Worm (Caenorhabditis elegans) whole organism, L1 larva: ENCODE measurements around the gene nspd-2.

Experiments used
- C16A3.4 ChIP-seq: fragments of 150-350 bp; optimal IDR thresholded peaks from 2 replicates; lab custom pipeline; 2014; ENCODE audit warnings: missing biosample characterization, missing genetic modification characterization
- F16B12.6 ChIP-seq: fragments of 150-350 bp; optimal IDR thresholded peaks from 2 replicates; lab custom pipeline; 2014; ENCODE audit warnings: missing biosample characterization, missing genetic modification characterization
- Y116A8C.19 ChIP-seq: sonication (generic microtip); optimal IDR thresholded peaks from 2 replicates; lab custom pipeline; 2016; ENCODE audit warnings: missing compliant biosample characterization, missing genetic modification characterization, borderline replicate concordance
- blmp-1 ChIP-seq: fragments of 150-350 bp; optimal IDR thresholded peaks from 2 replicates; lab custom pipeline; 2014; ENCODE audit warnings: missing biosample characterization, missing genetic modification characterization
- ceh-63 ChIP-seq: fragments of 200-800 bp; sonication (Bioruptor generic); optimal IDR thresholded peaks from 2 replicates; lab custom pipeline; 2018; ENCODE audit warnings: mild to moderate bottlenecking, missing genetic modification characterization, missing compliant biosample characterization
- ceh-8 ChIP-seq: fragments of 200-800 bp; sonication (Bioruptor generic); optimal IDR thresholded peaks from 2 replicates; lab custom pipeline; 2018; ENCODE audit warnings: mild to moderate bottlenecking, missing genetic modification characterization, moderate library complexity, missing compliant biosample characterization
- ceh-88 ChIP-seq: fragments of 200-800 bp; sonication (Bioruptor generic); IDR thresholded peaks from 2 replicates; pipeline ENCODE4 v1.3.6; 2022; ENCODE audit warnings: missing genetic modification characterization, missing compliant biosample characterization
- ces-1 ChIP-seq: fragments of 150-350 bp; optimal IDR thresholded peaks from 2 replicates; lab custom pipeline; 2014; ENCODE audit warnings: missing biosample characterization, missing genetic modification reagents, missing genetic modification characterization
- dsc-1 ChIP-seq: sonication (generic microtip); optimal IDR thresholded peaks from 2 replicates; lab custom pipeline; 2016; ENCODE audit warnings: mild to moderate bottlenecking, missing genetic modification characterization, missing compliant biosample characterization
- efl-1 ChIP-seq, 4 experiments: fragments of 150-350 bp; optimal IDR thresholded peaks in 3 of 4; peaks in 1 of 4; 1 replicate in 1 of 4; 2 replicates in 3 of 4; lab custom pipeline; 2014; ENCODE audit warnings: missing biosample characterization in 2 of 4, missing genetic modification characterization in 2 of 4, missing genetic modification reagents in 2 of 4
- egl-13 ChIP-seq: sonication (generic microtip); optimal IDR thresholded peaks from 2 replicates; lab custom pipeline; 2016; ENCODE audit warnings: missing genotype, missing genetic modification reagents, missing genetic modification characterization, missing compliant biosample characterization
- egl-27 ChIP-seq, 2 experiments: fragments of 150-350 bp in 1 of 2; sonication (generic microtip); optimal IDR thresholded peaks; 3 replicates each; lab custom pipeline; 2017 to 2018; ENCODE audit warnings: missing biosample characterization in 2 of 2, missing genetic modification characterization in 2 of 2, missing genetic modification reagents in 2 of 2
- elt-2 ChIP-seq: sonication (generic microtip); optimal IDR thresholded peaks from 2 replicates; lab custom pipeline; 2016; ENCODE audit warnings: missing genetic modification characterization, mild to moderate bottlenecking, inconsistent platforms, missing compliant biosample characterization, missing genetic modification reagents
- elt-3 ChIP-seq, 6 experiments: fragments of 150-350 bp in 1 of 6; sonication (generic microtip); optimal IDR thresholded peaks; 2 replicates each; lab custom pipeline; 2017 to 2018; ENCODE audit warnings: missing biosample characterization in 6 of 6, missing genetic modification characterization in 6 of 6, inconsistent platforms in 1 of 6
- ets-5 ChIP-seq: fragments of 200-800 bp; sonication (Bioruptor generic); IDR thresholded peaks from 2 replicates; pipeline ENCODE4 v1.3.6; 2022; ENCODE audit warnings: missing genetic modification characterization, missing compliant biosample characterization
- fkh-10 ChIP-seq: sonication (generic microtip); optimal IDR thresholded peaks from 2 replicates; lab custom pipeline; 2017; ENCODE audit warnings: missing biosample characterization, missing genetic modification reagents, missing genetic modification characterization
- fkh-8 ChIP-seq: sonication (generic microtip); optimal IDR thresholded peaks from 2 replicates; lab custom pipeline; 2016; ENCODE audit warnings: mild to moderate bottlenecking, missing genetic modification characterization, missing compliant biosample characterization
- hlh-17 ChIP-seq: fragments of 200-800 bp; sonication (Bioruptor generic); optimal IDR thresholded peaks from 2 replicates; lab custom pipeline; 2018; ENCODE audit warnings: missing genetic modification characterization, mild to moderate bottlenecking, missing compliant biosample characterization, moderate library complexity, borderline replicate concordance
- lin-14 ChIP-seq: fragments of 200-800 bp; sonication (Bioruptor generic); optimal IDR thresholded peaks from 2 replicates; lab custom pipeline; 2018; ENCODE audit warnings: mild to moderate bottlenecking, missing genetic modification characterization, moderate library complexity, missing compliant biosample characterization
- lin-15B ChIP-seq: fragments of 150-350 bp; sonication (generic microtip); optimal IDR thresholded peaks from 3 replicates; lab custom pipeline; 2014; ENCODE audit warnings: missing biosample characterization, missing genetic modification characterization
- lin-35 ChIP-seq, 2 experiments: fragments of 150-350 bp; optimal IDR thresholded peaks; 2 replicates each; lab custom pipeline; 2014; ENCODE audit warnings: missing biosample characterization in 2 of 2, missing genetic modification characterization in 2 of 2, missing genetic modification reagents in 2 of 2
- lir-3 ChIP-seq: sonication (generic microtip); optimal IDR thresholded peaks from 2 replicates; lab custom pipeline; 2016; ENCODE audit warnings: mild to moderate bottlenecking, missing genetic modification characterization, moderate library complexity, missing compliant biosample characterization; ENCODE audit not compliant: poor library complexity
- lsy-2 ChIP-seq, 2 experiments: fragments of 150-350 bp; optimal IDR thresholded peaks; 2 replicates each; lab custom pipeline; 2014; ENCODE audit warnings: missing biosample characterization in 2 of 2, missing genetic modification characterization in 2 of 2
- mdl-1 ChIP-seq, 2 experiments: fragments of 150-350 bp; optimal IDR thresholded peaks; 2 replicates each; lab custom pipeline; 2014 to 2017; ENCODE audit warnings: missing biosample characterization in 2 of 2, missing genetic modification characterization in 2 of 2, inconsistent platforms in 1 of 2
- mef-2 ChIP-seq: fragments of 150-350 bp; optimal IDR thresholded peaks from 2 replicates; lab custom pipeline; 2014; ENCODE audit warnings: missing biosample characterization, missing genetic modification characterization
- mep-1 ChIP-seq: fragments of 150-350 bp; optimal IDR thresholded peaks from 2 replicates; lab custom pipeline; 2014; ENCODE audit warnings: missing biosample characterization, missing genetic modification characterization
- nhr-12 ChIP-seq: sonication (generic microtip); optimal IDR thresholded peaks from 2 replicates; lab custom pipeline; 2017; ENCODE audit warnings: missing biosample characterization, missing genetic modification characterization
- nhr-19 ChIP-seq: fragments of 200-800 bp; sonication (Bioruptor generic); conservative IDR thresholded peaks from 2 replicates; pipeline ENCODE4 v1.3.6; 2022; ENCODE audit warnings: missing genetic modification characterization, missing compliant biosample characterization
- nhr-20 ChIP-seq: sonication (generic microtip); optimal IDR thresholded peaks from 2 replicates; lab custom pipeline; 2016; ENCODE audit warnings: mild to moderate bottlenecking, missing genetic modification characterization, missing compliant biosample characterization
- nhr-47 ChIP-seq: sonication (generic microtip); optimal IDR thresholded peaks from 2 replicates; lab custom pipeline; 2016; ENCODE audit warnings: mild to moderate bottlenecking, missing genetic modification characterization, moderate library complexity, missing compliant biosample characterization
- nhr-71 ChIP-seq: sonication (generic microtip); optimal IDR thresholded peaks from 2 replicates; lab custom pipeline; 2016; ENCODE audit warnings: mild to moderate bottlenecking, missing genetic modification characterization, moderate library complexity, missing compliant biosample characterization
- nhr-76 ChIP-seq: sonication (generic microtip); optimal IDR thresholded peaks from 2 replicates; lab custom pipeline; 2017; ENCODE audit warnings: missing biosample characterization, missing genetic modification characterization
- nhr-77 ChIP-seq: fragments of 150-350 bp; optimal IDR thresholded peaks from 2 replicates; lab custom pipeline; 2014; ENCODE audit warnings: missing biosample characterization, missing genetic modification characterization
- nhr-85 ChIP-seq: sonication (generic microtip); peaks from one replicate; lab custom pipeline; 2016; ENCODE audit warnings: missing genetic modification characterization, inconsistent platforms, missing compliant biosample characterization
- nhr-90 ChIP-seq: sonication (generic microtip); optimal IDR thresholded peaks from 2 replicates; lab custom pipeline; 2016; ENCODE audit warnings: mild to moderate bottlenecking, missing genetic modification characterization, missing compliant biosample characterization; ENCODE audit not compliant: poor library complexity
- pax-3 ChIP-seq: fragments of 200-800 bp; sonication (Bioruptor generic); optimal IDR thresholded peaks from 2 replicates; lab custom pipeline; 2018; ENCODE audit warnings: mild to moderate bottlenecking, missing genetic modification characterization, moderate library complexity, missing compliant biosample characterization
- pqm-1 ChIP-seq: sonication (generic microtip); optimal IDR thresholded peaks from 3 replicates; lab custom pipeline; 2017; ENCODE audit warnings: missing biosample characterization, missing genetic modification characterization
- snu-23 ChIP-seq: sonication (generic microtip); optimal IDR thresholded peaks from 2 replicates; lab custom pipeline; 2016; ENCODE audit warnings: missing genetic modification characterization, missing compliant biosample characterization
- sox-4 ChIP-seq: sonication (generic microtip); optimal IDR thresholded peaks from 2 replicates; lab custom pipeline; 2016; ENCODE audit warnings: missing genetic modification characterization, missing compliant biosample characterization
- sup-37 ChIP-seq: fragments of 200-800 bp; sonication (Bioruptor generic); optimal IDR thresholded peaks from 2 replicates; lab custom pipeline; 2018; ENCODE audit warnings: mild to moderate bottlenecking, missing genetic modification characterization, missing compliant biosample characterization
- swsn-7 ChIP-seq: sonication (generic microtip); optimal IDR thresholded peaks from 2 replicates; lab custom pipeline; 2016; ENCODE audit warnings: missing genetic modification characterization, missing compliant biosample characterization
- tbx-2 ChIP-seq: sonication (generic microtip); optimal IDR thresholded peaks from 2 replicates; lab custom pipeline; 2016; ENCODE audit warnings: missing genetic modification characterization, missing compliant biosample characterization
- unc-130 ChIP-seq: fragments of 150-350 bp; optimal IDR thresholded peaks from 2 replicates; lab custom pipeline; 2017; ENCODE audit warnings: missing biosample characterization, missing genetic modification characterization, inconsistent platforms
- unc-62 ChIP-seq: fragments of 150-350 bp; optimal IDR thresholded peaks from 2 replicates; lab custom pipeline; 2014; ENCODE audit warnings: missing biosample characterization, missing genetic modification reagents, missing genetic modification characterization
- unc-86 ChIP-seq: sonication (generic microtip); optimal IDR thresholded peaks from 2 replicates; lab custom pipeline; 2016; ENCODE audit warnings: missing genetic modification characterization, missing compliant biosample characterization
- zip-4 ChIP-seq: fragments of 200-800 bp; sonication (Bioruptor generic); optimal IDR thresholded peaks from 2 replicates; lab custom pipeline; 2018; ENCODE audit warnings: mild to moderate bottlenecking, missing genetic modification characterization, moderate library complexity, missing compliant biosample characterization
- ztf-11 ChIP-seq, 2 experiments: sonication (generic microtip); optimal IDR thresholded peaks; 2 replicates each; lab custom pipeline; 2016 to 2017; ENCODE audit warnings: missing genetic modification characterization in 2 of 2, missing biosample characterization in 1 of 2, missing compliant biosample characterization in 1 of 2

The nspd-2 gene

DNA sequence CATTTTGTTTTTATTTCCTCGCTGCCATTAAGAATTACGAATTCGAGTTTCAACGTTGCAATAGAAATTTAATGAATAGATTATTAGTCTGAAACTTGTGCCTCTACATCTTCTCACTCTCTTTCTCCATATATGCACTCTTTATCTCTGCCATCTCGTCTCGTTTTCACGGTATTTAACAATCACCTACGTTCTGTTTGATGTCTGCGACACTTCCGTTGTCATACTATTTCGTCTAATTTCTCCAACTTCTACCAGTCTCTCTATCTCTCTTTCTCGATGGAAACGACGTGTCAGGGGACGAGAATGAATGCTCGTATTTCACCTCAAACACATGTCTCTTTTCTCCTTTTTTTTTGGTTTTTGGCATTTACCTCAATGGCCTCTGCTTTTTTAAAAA lies 30.0 kb downstream of the nspd-2 start (continued):
- TF ChIP-seq fkh-8, result peak; percentile 51
- TF ChIP-seq, all 84 proteins: peak for 26

DNA sequence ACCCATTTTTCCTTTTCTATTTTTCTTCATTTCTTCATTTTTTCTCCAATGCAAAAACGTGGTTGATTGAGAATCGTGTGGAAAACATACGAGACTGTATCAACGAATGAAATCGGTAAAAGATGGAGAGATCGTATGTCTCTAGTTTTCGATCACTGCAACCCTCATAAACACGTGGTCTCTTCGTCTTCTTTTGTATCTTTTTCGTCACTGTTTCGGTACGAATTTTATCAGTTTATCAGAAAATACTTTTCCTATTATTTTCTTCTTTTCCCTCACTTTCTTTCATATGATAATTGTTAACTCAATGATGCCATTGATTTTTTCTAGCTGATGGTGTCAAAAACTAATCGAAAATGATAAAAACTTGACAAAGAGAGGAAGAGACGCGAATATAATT lies 31.8 kb downstream of the nspd-2 start:
- TF ChIP-seq lsy-2 (tag; optimal IDR thresholded peaks at IDR 0.05; lab: Kevin White, UChicago) (peak in 1 of 2 experiments; percentile 10), mdl-1 (tag; optimal IDR thresholded peaks at IDR 0.05; lab: Kevin White, UChicago) (peak in 1 of 2 experiments; percentile 65), elt-2 (tag; lab: Kevin White, UChicago) (peak; percentile 74), blmp-1 (peak; percentile 89), egl-27 (tag; optimal IDR thresholded peaks at IDR 0.05; lab: Kevin White, UChicago) (no peak), lir-3 (no peak), nhr-12 (tag; lab: Kevin White, UChicago) (no peak), sox-4 (no peak), nhr-85 (tag; lab: Kevin White, UChicago) (peak; percentile 91), efl-1 (optimal IDR thresholded peaks at IDR 0.05; lab: Kevin White, UChicago) (no peak), efl-1 (GFP tag; optimal IDR thresholded peaks at IDR 0.05 in 1 of 2; lab: Kevin White, UChicago) (peak in 1 of 2 experiments; percentile 33), lin-14 (peak; percentile 79), fkh-10 (GFP tag; lab: Kevin White, UChicago) (no peak), unc-86 (tag; lab: Kevin White, UChicago) (no peak), ztf-11 (tag; optimal IDR thresholded peaks at IDR 0.05; lab: Kevin White, UChicago) (no peak), mep-1 (tag; lab: Kevin White, UChicago) (peak; percentile 51), tbx-2 (tag; lab: Kevin White, UChicago) (peak; percentile 31), nhr-90 (tag; lab: Kevin White, UChicago) (peak; percentile 64), nhr-19 (GFP tag; lab: Robert Waterston, UW) (peak; percentile 32), swsn-7 (tag; lab: Kevin White, UChicago) (no peak), hlh-17 (no peak), C16A3.4 (peak; percentile 45), mef-2 (tag; lab: Kevin White, UChicago) (no peak), lin-35 (GFP tag; optimal IDR thresholded peaks at IDR 0.05; lab: Kevin White, UChicago) (peak in 1 of 2 experiments; percentile 71), elt-3 (tag; optimal IDR thresholded peaks at IDR 0.05; lab: Kevin White, UChicago) (peak in 4 of 6 experiments; percentile 26 to 81 (median 74)), nhr-47 (tag; lab: Kevin White, UChicago) (peak; percentile 3), nhr-71 (peak; percentile 71), snu-23 (peak; percentile 61), F16B12.6 (no peak), dsc-1 (tag; lab: Kevin White, UChicago) (no peak), nhr-20 (tag; lab: Kevin White, UChicago) (peak; percentile 94)

DNA sequence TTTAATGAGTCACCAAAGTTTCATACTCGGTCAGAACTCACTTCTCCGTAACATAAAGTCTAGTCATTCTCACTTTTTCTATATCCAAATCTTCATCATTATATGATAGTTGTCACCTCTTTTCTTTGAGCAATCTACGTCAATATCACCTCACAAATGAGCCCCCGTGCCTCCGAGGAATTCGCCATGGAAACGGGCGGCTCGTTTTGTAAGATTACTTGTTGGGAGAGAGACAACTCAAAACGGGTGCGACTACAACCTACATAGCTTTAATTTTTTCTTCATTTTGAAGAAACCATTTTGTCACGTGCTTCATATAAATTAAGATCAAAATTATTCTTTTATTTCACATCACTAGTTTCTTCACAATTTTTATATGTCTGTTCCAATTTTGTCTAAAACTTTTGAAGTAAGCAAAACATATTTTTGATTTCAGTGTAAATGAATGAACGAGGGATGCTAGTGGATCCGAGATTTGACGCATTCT lies 35.1 kb downstream of the nspd-2 start, which contains the start of gene nhr-4:
Gene nhr-4, plus strand, starts transcription at position 437 of the 487 bp plus-strand sequence.
- TF ChIP-seq ceh-8 (GFP tag; lab: Kevin White, UChicago), result no peak
- TF ChIP-seq nhr-71, result peak; percentile 12
- TF ChIP-seq nhr-77 (tag; lab: Kevin White, UChicago), result no peak
- TF ChIP-seq Y116A8C.19 (tag; lab: Kevin White, UChicago), result no peak
- no peak for TF ChIP-seq hlh-17
- TF ChIP-seq nhr-76 (tag; lab: Kevin White, UChicago), result no peak
- no peak for TF ChIP-seq egl-13 (tag; lab: Kevin White, UChicago)
- TF ChIP-seq ceh-88 (GFP tag; lab: Robert Waterston, UW), result no peak
- TF ChIP-seq fkh-8, result peak; percentile 71
- no peak for TF ChIP-seq mef-2 (tag; lab: Kevin White, UChicago)
- TF ChIP-seq lin-15B (tag; lab: Kevin White, UChicago), result no peak
- no peak for TF ChIP-seq ces-1 (GFP tag; lab: Kevin White, UChicago)
- no peak for TF ChIP-seq sup-37 (GFP tag; lab: Kevin White, UChicago)
- no peak for TF ChIP-seq efl-1 (optimal IDR thresholded peaks at IDR 0.05; lab: Kevin White, UChicago)
- TF ChIP-seq efl-1 (GFP tag; optimal IDR thresholded peaks at IDR 0.05 in 1 of 2; lab: Kevin White, UChicago), result peak in 1 of 2 experiments; percentile 56
- no peak for TF ChIP-seq unc-130
- no peak for TF ChIP-seq ceh-63 (GFP tag; lab: Kevin White, UChicago)
- TF ChIP-seq nhr-12 (tag; lab: Kevin White, UChicago), result no peak
- TF ChIP-seq unc-62 (GFP tag; lab: Kevin White, UChicago), result no peak
- TF ChIP-seq ets-5 (GFP tag; lab: Robert Waterston, UW), result no peak
- TF ChIP-seq zip-4 (GFP tag; lab: Kevin White, UChicago), result no peak
- TF ChIP-seq C16A3.4, result no peak
- no peak for TF ChIP-seq pax-3 (tag; lab: Kevin White, UChicago)
- no peak for TF ChIP-seq pqm-1
- TF ChIP-seq lin-14, result no peak
- TF ChIP-seq swsn-7 (tag; lab: Kevin White, UChicago), result no peak
- TF ChIP-seq nhr-47 (tag; lab: Kevin White, UChicago), result peak; percentile 0
